Worm (Caenorhabditis elegans) whole organism, L4 larva: Measurements from ENCODE around the gene dpy-17.

Experiments used
- F10B5.3 ChIP-seq: sonication (generic microtip); optimal IDR thresholded peaks from 2 replicates; lab custom pipeline; 2016; ENCODE audit warnings: mild to moderate bottlenecking, missing genetic modification characterization, missing compliant biosample characterization
- F49E8.2 ChIP-seq: sonication (generic microtip); optimal IDR thresholded peaks from 2 replicates; lab custom pipeline; 2016; ENCODE audit warnings: missing compliant biosample characterization, mild to moderate bottlenecking, missing genetic modification characterization, borderline replicate concordance
- R02D3.7 ChIP-seq: fragments of 150-350 bp; sonication (generic microtip); optimal IDR thresholded peaks from 3 replicates; lab custom pipeline; 2014; ENCODE audit warnings: missing biosample characterization, missing genetic modification characterization
- T20F7.1 ChIP-seq: fragments of 200-800 bp; sonication (Bioruptor generic); optimal IDR thresholded peaks from 2 replicates; lab custom pipeline; 2018; ENCODE audit warnings: mild to moderate bottlenecking, missing genetic modification characterization, missing compliant biosample characterization
- T26A8.4 ChIP-seq: fragments of 200-800 bp; sonication (Bioruptor generic); IDR thresholded peaks from 2 replicates; pipeline ENCODE4 v1.3.6; 2022; ENCODE audit warnings: missing genetic modification characterization, missing compliant biosample characterization
- Y5F2A.4 ChIP-seq: fragments of 200-800 bp; sonication (Bioruptor generic); optimal IDR thresholded peaks from 2 replicates; lab custom pipeline; 2018; ENCODE audit warnings: mild to moderate bottlenecking, missing genetic modification characterization, missing compliant biosample characterization
- Y75B8A.6 ChIP-seq: fragments of 200-800 bp; sonication (Bioruptor generic); IDR thresholded peaks from 2 replicates; pipeline ENCODE4 v1.3.6; 2022; ENCODE audit warnings: missing genetic modification reagents, missing genetic modification characterization, missing compliant biosample characterization
- ZK337.2 ChIP-seq: fragments of 200-800 bp; sonication (Bioruptor generic); IDR thresholded peaks from 2 replicates; pipeline ENCODE4 v1.3.6; 2022; ENCODE audit warnings: missing genetic modification reagents, missing genetic modification characterization, missing compliant biosample characterization
- aha-1 ChIP-seq: fragments of 150-350 bp; peaks from one replicate; lab custom pipeline; 2014; ENCODE audit warnings: missing biosample characterization, missing genetic modification characterization
- aly-2 ChIP-seq: sonication (generic microtip); optimal IDR thresholded peaks from 2 replicates; lab custom pipeline; 2018; ENCODE audit warnings: missing biosample characterization, missing genetic modification characterization
- ceh-28 ChIP-seq: fragments of 150-350 bp; optimal IDR thresholded peaks from 2 replicates; lab custom pipeline; 2014; ENCODE audit warnings: missing biosample characterization, missing genetic modification reagents, missing genetic modification characterization
- ceh-44 ChIP-seq: fragments of 200-800 bp; sonication (Bioruptor generic); IDR thresholded peaks from 2 replicates; pipeline ENCODE4 v1.3.6; 2022; ENCODE audit warnings: missing genetic modification reagents, missing genetic modification characterization, missing compliant biosample characterization
- ceh-62 ChIP-seq: sonication (generic microtip); optimal IDR thresholded peaks from 2 replicates; lab custom pipeline; 2017; ENCODE audit warnings: missing biosample characterization, missing genetic modification characterization
- ces-1 ChIP-seq: fragments of 150-350 bp; sonication (generic microtip); optimal IDR thresholded peaks from 4 replicates; lab custom pipeline; 2014; ENCODE audit warnings: missing biosample characterization, missing genetic modification reagents, missing genetic modification characterization
- daf-8 ChIP-seq: fragments of 200-800 bp; sonication (Bioruptor generic); IDR thresholded peaks from 2 replicates; pipeline ENCODE4 v1.3.6; 2022; ENCODE audit warnings: missing genetic modification characterization, missing compliant biosample characterization
- dmd-6 ChIP-seq: fragments of 200-800 bp; sonication (Bioruptor generic); IDR thresholded peaks from 2 replicates; pipeline ENCODE4 v1.3.6; 2022; ENCODE audit warnings: missing genetic modification reagents, missing genetic modification characterization, missing compliant biosample characterization
- dmd-9 ChIP-seq: fragments of 200-800 bp; sonication (Bioruptor generic); IDR thresholded peaks from 2 replicates; pipeline ENCODE4 v1.3.6; 2022; ENCODE audit warnings: missing genetic modification reagents, missing genetic modification characterization, missing compliant biosample characterization
- duxl-1 ChIP-seq: sonication (generic microtip); optimal IDR thresholded peaks from 2 replicates; lab custom pipeline; 2016; ENCODE audit warnings: mild to moderate bottlenecking, missing genetic modification characterization, moderate library complexity, missing compliant biosample characterization; ENCODE audit not compliant: poor library complexity
- dve-1 ChIP-seq: sonication (generic microtip); optimal IDR thresholded peaks from 2 replicates; lab custom pipeline; 2017; ENCODE audit warnings: antibody characterized with exemption, mild to moderate bottlenecking, missing genetic modification characterization, missing compliant biosample characterization; ENCODE audit not compliant: insufficient read depth
- egl-43 ChIP-seq: fragments of 200-800 bp; sonication (Bioruptor generic); IDR thresholded peaks from 2 replicates; pipeline ENCODE4 v1.3.6; 2022; ENCODE audit warnings: missing genetic modification reagents, missing genetic modification characterization, missing compliant biosample characterization
- gei-8 ChIP-seq: fragments of 200-800 bp; sonication (Bioruptor generic); optimal IDR thresholded peaks from 2 replicates; lab custom pipeline; 2018; ENCODE audit warnings: mild to moderate bottlenecking, missing genetic modification characterization, missing compliant biosample characterization
- hif-1 ChIP-seq, 2 experiments: sonication (generic microtip); optimal IDR thresholded peaks; 2 replicates each; lab custom pipeline; 2016 to 2017; ENCODE audit warnings: missing compliant biosample characterization in 2 of 2, missing genetic modification characterization in 2 of 2, missing genetic modification reagents in 2 of 2, missing genotype in 2 of 2, mild to moderate bottlenecking in 1 of 2
- hlh-11 ChIP-seq: fragments of 200-800 bp; sonication (Bioruptor generic); optimal IDR thresholded peaks from 2 replicates; lab custom pipeline; 2018; ENCODE audit warnings: mild to moderate bottlenecking, missing genetic modification characterization, missing compliant biosample characterization
- jun-1 ChIP-seq: fragments of 150-350 bp; optimal IDR thresholded peaks from 2 replicates; lab custom pipeline; 2014; ENCODE audit warnings: missing biosample characterization, missing genetic modification reagents, missing genetic modification characterization
- madf-9 ChIP-seq: fragments of 200-800 bp; sonication (Bioruptor generic); conservative IDR thresholded peaks from 2 replicates; pipeline ENCODE4 v1.3.6; 2022; ENCODE audit warnings: missing genetic modification reagents, missing genetic modification characterization, missing compliant biosample characterization
- mdl-1 ChIP-seq, 2 experiments: fragments of 150-350 bp in 1 of 2; sonication (generic microtip) in 1 of 2; optimal IDR thresholded peaks; 2 replicates each; lab custom pipeline; 2014 to 2017; ENCODE audit warnings: missing biosample characterization in 2 of 2, missing genetic modification characterization in 2 of 2
- mep-1 ChIP-seq: fragments of 150-350 bp; sonication (generic microtip); optimal IDR thresholded peaks from 3 replicates; lab custom pipeline; 2014; ENCODE audit warnings: missing biosample characterization, missing genetic modification characterization
- mes-2 ChIP-seq: sonication (generic microtip); optimal IDR thresholded peaks from 2 replicates; lab custom pipeline; 2016; ENCODE audit warnings: missing genotype, mild to moderate bottlenecking, missing genetic modification characterization, missing compliant biosample characterization; ENCODE audit not compliant: poor library complexity, severe bottlenecking
- mxl-2 ChIP-seq: fragments of 200-800 bp; sonication (Bioruptor generic); conservative IDR thresholded peaks from 2 replicates; pipeline ENCODE4 v1.3.6; 2022; ENCODE audit warnings: missing genetic modification reagents, missing genetic modification characterization, missing compliant biosample characterization
- nhr-10 ChIP-seq: fragments of 150-350 bp; optimal IDR thresholded peaks from 2 replicates; lab custom pipeline; 2014; ENCODE audit warnings: missing biosample characterization, missing genetic modification characterization
- nhr-102 ChIP-seq: sonication (generic microtip); optimal IDR thresholded peaks from 2 replicates; lab custom pipeline; 2016; ENCODE audit warnings: mild to moderate bottlenecking, missing genetic modification characterization, moderate library complexity, missing compliant biosample characterization
- nhr-11 ChIP-seq: fragments of 150-350 bp; optimal IDR thresholded peaks from 2 replicates; lab custom pipeline; 2014; ENCODE audit warnings: missing biosample characterization, missing genetic modification characterization
- nhr-25 ChIP-seq: sonication (generic microtip); optimal IDR thresholded peaks from 2 replicates; lab custom pipeline; 2017; ENCODE audit warnings: missing genetic modification characterization, mild to moderate bottlenecking, missing compliant biosample characterization, antibody characterized with exemption, moderate library complexity, borderline replicate concordance; ENCODE audit not compliant: insufficient read depth
- nhr-28 ChIP-seq: fragments of 150-350 bp; optimal IDR thresholded peaks from 2 replicates; lab custom pipeline; 2014; ENCODE audit warnings: missing biosample characterization, missing genetic modification characterization
- nhr-41 ChIP-seq: fragments of 200-800 bp; sonication (Bioruptor generic); IDR thresholded peaks from 2 replicates; pipeline ENCODE4 v1.3.6; 2022; ENCODE audit warnings: missing genetic modification reagents, missing genetic modification characterization, missing compliant biosample characterization
- nhr-42 ChIP-seq: fragments of 200-800 bp; sonication (Bioruptor generic); IDR thresholded peaks from 2 replicates; pipeline ENCODE4 v1.3.6; 2022; ENCODE audit warnings: missing genetic modification characterization, missing compliant biosample characterization
- nhr-76 ChIP-seq: fragments of 150-350 bp; optimal IDR thresholded peaks from 2 replicates; lab custom pipeline; 2014; ENCODE audit warnings: missing biosample characterization, missing genetic modification characterization
- pqm-1 ChIP-seq: sonication (generic microtip); optimal IDR thresholded peaks from 2 replicates; lab custom pipeline; 2017; ENCODE audit warnings: missing biosample characterization, missing genetic modification characterization
- sdz-12 ChIP-seq: fragments of 200-800 bp; sonication (Bioruptor generic); optimal IDR thresholded peaks from 2 replicates; lab custom pipeline; 2018; ENCODE audit warnings: mild to moderate bottlenecking, missing genetic modification characterization, missing compliant biosample characterization
- set-16 ChIP-seq: fragments of 200-800 bp; sonication (Bioruptor generic); IDR thresholded peaks from 2 replicates; pipeline ENCODE4 v1.3.6; 2022; ENCODE audit warnings: missing genetic modification reagents, missing genetic modification characterization, missing compliant biosample characterization
- spr-1 ChIP-seq: sonication (generic microtip); optimal IDR thresholded peaks from 2 replicates; lab custom pipeline; 2016; ENCODE audit warnings: mild to moderate bottlenecking, missing genetic modification characterization, missing compliant biosample characterization
- spr-3 ChIP-seq: fragments of 200-800 bp; sonication (Bioruptor generic); optimal IDR thresholded peaks from 2 replicates; lab custom pipeline; 2018; ENCODE audit warnings: mild to moderate bottlenecking, missing genetic modification characterization, missing compliant biosample characterization
- tra-1 ChIP-seq: fragments of 200-800 bp; sonication (Bioruptor generic); IDR thresholded peaks from 2 replicates; pipeline ENCODE4 v1.3.6; 2022; ENCODE audit warnings: missing genetic modification reagents, missing genetic modification characterization, missing compliant biosample characterization
- vab-7 ChIP-seq: fragments of 200-800 bp; sonication (Bioruptor generic); IDR thresholded peaks from 2 replicates; pipeline ENCODE4 v1.3.6; 2022; ENCODE audit warnings: missing genetic modification reagents, missing genetic modification characterization, missing compliant biosample characterization
- zag-1 ChIP-seq: fragments of 150-350 bp; optimal IDR thresholded peaks from 2 replicates; lab custom pipeline; 2014; ENCODE audit warnings: missing biosample characterization, missing genetic modification characterization
- zfp-3 ChIP-seq: fragments of 200-800 bp; sonication (Bioruptor generic); conservative IDR thresholded peaks from 2 replicates; pipeline ENCODE4 v1.3.6; 2022; ENCODE audit warnings: missing genetic modification reagents, missing genetic modification characterization, missing compliant biosample characterization
- ztf-7 ChIP-seq: fragments of 150-350 bp; optimal IDR thresholded peaks from 2 replicates; lab custom pipeline; 2014; ENCODE audit warnings: missing biosample characterization, missing genetic modification characterization

The dpy-17 gene

ce11 chrIII:5092345-5092744 is 14.8 kb upstream of the dpy-17 start:
- TF ChIP-seq zfp-3 (GFP tag; lab: Robert Waterston, UW) (peak; percentile 66; the same call in 1 of the 2 replicates), aha-1 (tag; lab: Kevin White, UChicago) (peak; percentile 92), mxl-2 (GFP tag; lab: Robert Waterston, UW) (no peak), T26A8.4 (0 out of 2 replicates have a peak, but pooled peaks have one; percentile 10), pqm-1 (tag; lab: Kevin White, UChicago) (no peak), ces-1 (GFP tag; lab: Kevin White, UChicago) (no peak), sdz-12 (no peak), R02D3.7 (tag; lab: Kevin White, UChicago) (no peak)
- TF ChIP-seq, all 104 proteins: peak for 3

- TF ChIP-seq hif-1 (tag; optimal IDR thresholded peaks at IDR 0.05; lab: Kevin White, UChicago) (no peak), mxl-2 (GFP tag; lab: Robert Waterston, UW) (no peak), T20F7.1 (GFP tag; lab: Kevin White, UChicago) (no peak), duxl-1 (tag; lab: Kevin White, UChicago) (no peak), nhr-41 (GFP tag; lab: Robert Waterston, UW) (no peak), spr-1 (tag; lab: Kevin White, UChicago) (no peak), ceh-28 (tag; lab: Kevin White, UChicago) (no peak), tra-1 (no peak), egl-43 (GFP tag; lab: Robert Waterston, UW) (no peak)
Measured at ce11 chrIII:5094506-5094905, 12.6 kb upstream of the dpy-17 start, which contains the start of gene F54D8.10. Gene F54D8.10 (plus strand): TSS chrIII:5094806.

- no peak for TF ChIP-seq nhr-25 (tag; lab: Kevin White, UChicago)
- TF ChIP-seq aly-2 (tag; lab: Kevin White, UChicago) = no peak
- TF ChIP-seq nhr-11 (tag; lab: Kevin White, UChicago) = no peak
- TF ChIP-seq jun-1 = no peak
- TF ChIP-seq nhr-42 (GFP tag; lab: Robert Waterston, UW) = no peak
- TF ChIP-seq Y5F2A.4 (GFP tag; lab: Kevin White, UChicago) = no peak
- TF ChIP-seq nhr-28 = peak; percentile 63
- TF ChIP-seq nhr-76 (tag; lab: Kevin White, UChicago) = no peak
- TF ChIP-seq ces-1 (GFP tag; lab: Kevin White, UChicago) = no peak
- TF ChIP-seq ztf-7 (tag; lab: Kevin White, UChicago) = no peak
- no peak for TF ChIP-seq dmd-9 (GFP tag; lab: Robert Waterston, UW)
- TF ChIP-seq hlh-11 = peak; percentile 35
- no peak for TF ChIP-seq Y75B8A.6
- no peak for TF ChIP-seq R02D3.7 (tag; lab: Kevin White, UChicago)
- TF ChIP-seq set-16 (GFP tag; lab: Robert Waterston, UW) = no peak
- TF ChIP-seq madf-9 (GFP tag; lab: Robert Waterston, UW) = no peak
- TF ChIP-seq vab-7 (GFP tag; lab: Robert Waterston, UW) = no peak
- peak; percentile 40 for TF ChIP-seq dmd-6 (GFP tag; lab: Robert Waterston, UW)
- TF ChIP-seq dve-1 = no peak
- peak in 1 of 2 experiments; percentile 69 for TF ChIP-seq mdl-1 (tag; optimal IDR thresholded peaks at IDR 0.05; lab: Kevin White, UChicago)
- TF ChIP-seq zfp-3 (GFP tag; lab: Robert Waterston, UW) = no peak
- TF ChIP-seq ZK337.2 (GFP tag; lab: Robert Waterston, UW) = no peak
- TF ChIP-seq F49E8.2 (tag; lab: Kevin White, UChicago) = no peak
- TF ChIP-seq nhr-102 (tag; lab: Kevin White, UChicago) = no peak
- no peak for TF ChIP-seq F10B5.3 (tag; lab: Kevin White, UChicago)
- no peak for TF ChIP-seq ceh-44
- TF ChIP-seq zag-1 = no peak
- TF ChIP-seq gei-8 (GFP tag; lab: Kevin White, UChicago) = no peak
- no peak for TF ChIP-seq daf-8 (GFP tag; lab: Robert Waterston, UW)
- TF ChIP-seq ceh-62 = no peak
- no peak for TF ChIP-seq nhr-10 (tag; lab: Kevin White, UChicago)
- no peak for TF ChIP-seq mep-1 (tag; lab: Kevin White, UChicago)
- no peak for TF ChIP-seq spr-3 (GFP tag; lab: Kevin White, UChicago)
- no peak for TF ChIP-seq mes-2 (tag; lab: Kevin White, UChicago)
- no peak for TF ChIP-seq egl-43 (GFP tag; lab: Robert Waterston, UW)
Measured at ce11 chrIII:5096741-5097140, 10.4 kb upstream of the dpy-17 start.
